Worm (Caenorhabditis elegans) whole organism, L1 larva: ENCODE results near the gene R12H7.4.
A peak's percentile ranks its signal among the peaks of the same experiment; 100 is the strongest.

Experiments used
- C04F5.9 ChIP-seq: sonication (generic microtip); optimal IDR thresholded peaks from 2 replicates; lab custom pipeline; 2016; ENCODE audit warnings: missing genetic modification characterization, missing compliant biosample characterization
- C34B4.2 ChIP-seq: sonication (generic microtip); optimal IDR thresholded peaks from 2 replicates; lab custom pipeline; 2017; ENCODE audit warnings: mild to moderate bottlenecking, missing genetic modification characterization, missing compliant biosample characterization
- aha-1 ChIP-seq: fragments of 150-350 bp; optimal IDR thresholded peaks from 2 replicates; lab custom pipeline; 2014; ENCODE audit warnings: missing biosample characterization, missing genetic modification characterization
- aly-2 ChIP-seq: fragments of 150-350 bp; optimal IDR thresholded peaks from 2 replicates; lab custom pipeline; 2014; ENCODE audit warnings: missing biosample characterization, missing genetic modification characterization
- ceh-63 ChIP-seq: fragments of 200-800 bp; sonication (Bioruptor generic); optimal IDR thresholded peaks from 2 replicates; lab custom pipeline; 2018; ENCODE audit warnings: mild to moderate bottlenecking, missing genetic modification characterization, missing compliant biosample characterization
- ceh-8 ChIP-seq: fragments of 200-800 bp; sonication (Bioruptor generic); optimal IDR thresholded peaks from 2 replicates; lab custom pipeline; 2018; ENCODE audit warnings: mild to moderate bottlenecking, missing genetic modification characterization, moderate library complexity, missing compliant biosample characterization
- efl-3 ChIP-seq: fragments of 200-800 bp; sonication (Bioruptor generic); optimal IDR thresholded peaks from 2 replicates; lab custom pipeline; 2018; ENCODE audit warnings: mild to moderate bottlenecking, missing genetic modification characterization, missing compliant biosample characterization
- egl-27 ChIP-seq, 2 experiments: fragments of 150-350 bp in 1 of 2; sonication (generic microtip); optimal IDR thresholded peaks; 3 replicates each; lab custom pipeline; 2017 to 2018; ENCODE audit warnings: missing biosample characterization in 2 of 2, missing genetic modification characterization in 2 of 2, missing genetic modification reagents in 2 of 2
- elt-2 ChIP-seq: sonication (generic microtip); optimal IDR thresholded peaks from 2 replicates; lab custom pipeline; 2016; ENCODE audit warnings: missing genetic modification characterization, mild to moderate bottlenecking, inconsistent platforms, missing compliant biosample characterization, missing genetic modification reagents
- elt-3 ChIP-seq, 6 experiments: fragments of 150-350 bp in 1 of 6; sonication (generic microtip); optimal IDR thresholded peaks; 2 replicates each; lab custom pipeline; 2017 to 2018; ENCODE audit warnings: missing biosample characterization in 6 of 6, missing genetic modification characterization in 6 of 6, inconsistent platforms in 1 of 6
- fkh-10 ChIP-seq: sonication (generic microtip); optimal IDR thresholded peaks from 2 replicates; lab custom pipeline; 2017; ENCODE audit warnings: missing biosample characterization, missing genetic modification reagents, missing genetic modification characterization
- fkh-4 ChIP-seq: sonication (generic microtip); optimal IDR thresholded peaks from 2 replicates; lab custom pipeline; 2016; ENCODE audit warnings: missing compliant biosample characterization, missing genetic modification characterization, borderline replicate concordance
- fkh-8 ChIP-seq: sonication (generic microtip); optimal IDR thresholded peaks from 2 replicates; lab custom pipeline; 2016; ENCODE audit warnings: mild to moderate bottlenecking, missing genetic modification characterization, missing compliant biosample characterization
- grh-1 ChIP-seq: fragments of 200-800 bp; sonication (Bioruptor generic); IDR thresholded peaks from 2 replicates; pipeline ENCODE4 v1.3.6; 2022; ENCODE audit warnings: missing genetic modification reagents, missing genetic modification characterization, missing compliant biosample characterization
- hlh-4 ChIP-seq: sonication (generic microtip); optimal IDR thresholded peaks from 2 replicates; lab custom pipeline; 2016; ENCODE audit warnings: mild to moderate bottlenecking, missing genetic modification characterization, missing compliant biosample characterization
- irx-1 ChIP-seq: sonication (generic microtip); optimal IDR thresholded peaks from 2 replicates; lab custom pipeline; 2016; ENCODE audit warnings: missing genetic modification characterization, missing compliant biosample characterization
- jun-1 ChIP-seq: fragments of 150-350 bp; optimal IDR thresholded peaks from 2 replicates; lab custom pipeline; 2014; ENCODE audit warnings: missing biosample characterization, missing genetic modification reagents, missing genetic modification characterization
- mab-9 ChIP-seq: fragments of 200-800 bp; sonication (Bioruptor generic); IDR thresholded peaks from 2 replicates; pipeline ENCODE4 v1.3.6; 2022; ENCODE audit warnings: missing genetic modification reagents, missing genetic modification characterization, missing compliant biosample characterization
- mdl-1 ChIP-seq, 2 experiments: fragments of 150-350 bp; optimal IDR thresholded peaks; 2 replicates each; lab custom pipeline; 2014 to 2017; ENCODE audit warnings: missing biosample characterization in 2 of 2, missing genetic modification characterization in 2 of 2, inconsistent platforms in 1 of 2
- mep-1 ChIP-seq: fragments of 150-350 bp; optimal IDR thresholded peaks from 2 replicates; lab custom pipeline; 2014; ENCODE audit warnings: missing biosample characterization, missing genetic modification characterization
- nhr-19 ChIP-seq: fragments of 200-800 bp; sonication (Bioruptor generic); conservative IDR thresholded peaks from 2 replicates; pipeline ENCODE4 v1.3.6; 2022; ENCODE audit warnings: missing genetic modification characterization, missing compliant biosample characterization
- nhr-20 ChIP-seq: sonication (generic microtip); optimal IDR thresholded peaks from 2 replicates; lab custom pipeline; 2016; ENCODE audit warnings: mild to moderate bottlenecking, missing genetic modification characterization, missing compliant biosample characterization
- nhr-237 ChIP-seq: fragments of 150-350 bp; optimal IDR thresholded peaks from 2 replicates; lab custom pipeline; 2014; ENCODE audit warnings: missing biosample characterization, missing genetic modification characterization
- nhr-28 ChIP-seq: fragments of 150-350 bp; optimal IDR thresholded peaks from 2 replicates; lab custom pipeline; 2014; ENCODE audit warnings: missing biosample characterization, missing genetic modification characterization
- nhr-47 ChIP-seq: sonication (generic microtip); optimal IDR thresholded peaks from 2 replicates; lab custom pipeline; 2016; ENCODE audit warnings: mild to moderate bottlenecking, missing genetic modification characterization, moderate library complexity, missing compliant biosample characterization
- nhr-71 ChIP-seq: sonication (generic microtip); optimal IDR thresholded peaks from 2 replicates; lab custom pipeline; 2016; ENCODE audit warnings: mild to moderate bottlenecking, missing genetic modification characterization, moderate library complexity, missing compliant biosample characterization
- nhr-76 ChIP-seq: sonication (generic microtip); optimal IDR thresholded peaks from 2 replicates; lab custom pipeline; 2017; ENCODE audit warnings: missing biosample characterization, missing genetic modification characterization
- nhr-77 ChIP-seq: fragments of 150-350 bp; optimal IDR thresholded peaks from 2 replicates; lab custom pipeline; 2014; ENCODE audit warnings: missing biosample characterization, missing genetic modification characterization
- nhr-84 ChIP-seq: sonication (generic microtip); optimal IDR thresholded peaks from 2 replicates; lab custom pipeline; 2017; ENCODE audit warnings: missing biosample characterization, missing genetic modification characterization
- nhr-85 ChIP-seq: sonication (generic microtip); peaks from one replicate; lab custom pipeline; 2016; ENCODE audit warnings: missing genetic modification characterization, inconsistent platforms, missing compliant biosample characterization
- nhr-90 ChIP-seq: sonication (generic microtip); optimal IDR thresholded peaks from 2 replicates; lab custom pipeline; 2016; ENCODE audit warnings: mild to moderate bottlenecking, missing genetic modification characterization, missing compliant biosample characterization; ENCODE audit not compliant: poor library complexity
- pqm-1 ChIP-seq: sonication (generic microtip); optimal IDR thresholded peaks from 3 replicates; lab custom pipeline; 2017; ENCODE audit warnings: missing biosample characterization, missing genetic modification characterization
- skn-1 ChIP-seq: fragments of 150-350 bp; optimal IDR thresholded peaks from 2 replicates; lab custom pipeline; 2014; ENCODE audit warnings: missing biosample characterization, missing genetic modification characterization
- snu-23 ChIP-seq: sonication (generic microtip); optimal IDR thresholded peaks from 2 replicates; lab custom pipeline; 2016; ENCODE audit warnings: missing genetic modification characterization, missing compliant biosample characterization
- sup-37 ChIP-seq: fragments of 200-800 bp; sonication (Bioruptor generic); optimal IDR thresholded peaks from 2 replicates; lab custom pipeline; 2018; ENCODE audit warnings: mild to moderate bottlenecking, missing genetic modification characterization, missing compliant biosample characterization
- tbx-2 ChIP-seq: sonication (generic microtip); optimal IDR thresholded peaks from 2 replicates; lab custom pipeline; 2016; ENCODE audit warnings: missing genetic modification characterization, missing compliant biosample characterization
- unc-62 ChIP-seq: fragments of 150-350 bp; optimal IDR thresholded peaks from 2 replicates; lab custom pipeline; 2014; ENCODE audit warnings: missing biosample characterization, missing genetic modification reagents, missing genetic modification characterization
- xbp-1 ChIP-seq: sonication (generic microtip); optimal IDR thresholded peaks from 2 replicates; lab custom pipeline; 2016; ENCODE audit warnings: missing genetic modification characterization, missing compliant biosample characterization
- zip-4 ChIP-seq: fragments of 200-800 bp; sonication (Bioruptor generic); optimal IDR thresholded peaks from 2 replicates; lab custom pipeline; 2018; ENCODE audit warnings: mild to moderate bottlenecking, missing genetic modification characterization, moderate library complexity, missing compliant biosample characterization
- ztf-4 ChIP-seq: fragments of 150-350 bp; optimal IDR thresholded peaks from 2 replicates; lab custom pipeline; 2014; ENCODE audit warnings: missing biosample characterization, missing genetic modification characterization

R12H7.4 gene

ce11 chrX:13251354-13251843, 34.5 kb downstream of the R12H7.4 start (continued):
- no peak for TF ChIP-seq C34B4.2 (tag; lab: Kevin White, UChicago)
- peak; percentile 62 for TF ChIP-seq xbp-1 (tag; lab: Kevin White, UChicago)
- peak; percentile 53 for TF ChIP-seq fkh-8 (tag; lab: Kevin White, UChicago)
- no peak for TF ChIP-seq elt-2 (tag; lab: Kevin White, UChicago)
- TF ChIP-seq nhr-20, result peak; percentile 89
- TF ChIP-seq sup-37 (GFP tag; lab: Kevin White, UChicago), result no peak
- TF ChIP-seq nhr-237 (tag; lab: Kevin White, UChicago), result peak; percentile 28
- no peak for TF ChIP-seq C04F5.9 (tag; lab: Kevin White, UChicago)
- peak; percentile 26 for TF ChIP-seq aha-1 (tag; lab: Kevin White, UChicago)
- peak in 2 of 6 experiments; percentile 8 to 28 for TF ChIP-seq elt-3 (tag; optimal IDR thresholded peaks at IDR 0.05; lab: Kevin White, UChicago)
- TF ChIP-seq nhr-47 (tag; lab: Kevin White, UChicago), result peak; percentile 69
- no peak for TF ChIP-seq aly-2 (tag; lab: Kevin White, UChicago)
- peak; percentile 9 for TF ChIP-seq ztf-4 (tag; lab: Kevin White, UChicago)
- no peak for TF ChIP-seq zip-4
- TF ChIP-seq nhr-76 (tag; lab: Kevin White, UChicago), result no peak
- peak; percentile 67 for TF ChIP-seq tbx-2 (tag; lab: Kevin White, UChicago)
- peak; percentile 89 for TF ChIP-seq nhr-71 (tag; lab: Kevin White, UChicago)
- TF ChIP-seq nhr-28 (tag; lab: Kevin White, UChicago), result no peak
- TF ChIP-seq skn-1 (tag; lab: Kevin White, UChicago), result peak; percentile 42
- TF ChIP-seq grh-1, result peak; percentile 60
- no peak for TF ChIP-seq unc-62 (GFP tag; lab: Kevin White, UChicago)
- TF ChIP-seq jun-1, result peak; percentile 41
- no peak for TF ChIP-seq hlh-4 (tag; lab: Kevin White, UChicago)
- TF ChIP-seq nhr-77 (tag; lab: Kevin White, UChicago), result peak; percentile 44
- peak; percentile 8 for TF ChIP-seq fkh-10 (GFP tag; lab: Kevin White, UChicago)
- TF ChIP-seq nhr-19, result peak; percentile 65
- TF ChIP-seq mab-9, result 0 out of 2 replicates have a peak, but pooled peaks have one; percentile 19
- TF ChIP-seq nhr-84 (tag; lab: Kevin White, UChicago), result no peak
- TF ChIP-seq mdl-1 (tag; optimal IDR thresholded peaks at IDR 0.05; lab: Kevin White, UChicago), result peak; percentile 86 to 97
- TF ChIP-seq nhr-90 (tag; lab: Kevin White, UChicago), result peak; percentile 19
- TF ChIP-seq ceh-8 (GFP tag; lab: Kevin White, UChicago), result no peak
- TF ChIP-seq snu-23, result peak; percentile 84
- TF ChIP-seq efl-3 (GFP tag; lab: Kevin White, UChicago), result no peak
- TF ChIP-seq egl-27 (tag; optimal IDR thresholded peaks at IDR 0.05; lab: Kevin White, UChicago), result peak in 1 of 2 experiments; percentile 63
- peak; percentile 85 for TF ChIP-seq mep-1 (tag; lab: Kevin White, UChicago)
- TF ChIP-seq fkh-4 (tag; lab: Kevin White, UChicago), result no peak

DNA sequence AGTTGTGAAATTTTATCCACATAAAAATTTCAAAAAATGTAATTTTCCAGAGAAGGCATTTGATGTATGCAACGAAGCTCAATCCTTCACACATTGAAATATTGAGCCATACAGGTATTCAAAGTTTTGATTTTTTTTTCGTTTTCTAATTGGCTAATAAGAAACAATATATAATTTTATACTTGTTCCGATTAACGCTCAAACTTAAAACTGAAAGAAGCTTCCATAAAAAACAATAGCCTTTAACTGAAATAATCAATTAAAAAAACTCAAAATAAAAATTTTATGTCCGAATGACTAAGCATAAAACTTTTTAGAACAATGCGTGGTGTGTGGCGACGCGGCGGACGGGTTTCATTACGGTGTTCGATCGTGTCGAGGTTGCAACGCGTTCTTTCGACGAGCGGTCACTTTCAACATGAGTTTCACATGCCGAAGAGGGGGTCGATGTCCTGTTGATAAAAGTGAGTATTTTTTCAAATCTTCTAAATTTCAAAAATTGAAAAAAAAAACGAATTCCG, 35.1 kb downstream of the R12H7.4 start, which contains the start of gene nhr-32:
Gene nhr-32, plus strand, starts transcription at position 51 of the 521 bp plus-strand sequence.
- TF ChIP-seq irx-1 (tag; lab: Kevin White, UChicago), result no peak
- no peak for TF ChIP-seq snu-23
- TF ChIP-seq fkh-8 (tag; lab: Kevin White, UChicago), result no peak
- no peak for TF ChIP-seq pqm-1 (tag; lab: Kevin White, UChicago)
- no peak for TF ChIP-seq ceh-63 (GFP tag; lab: Kevin White, UChicago)
- no peak for TF ChIP-seq nhr-85
- TF ChIP-seq xbp-1 (tag; lab: Kevin White, UChicago), result no peak
- TF ChIP-seq nhr-76 (tag; lab: Kevin White, UChicago), result no peak
